Worm (Caenorhabditis elegans) whole organism, L1 larva: Measurements from ENCODE around the gene nkat-3.

Experiments
- ama-1 ChIP-seq: fragments of 150-350 bp; optimal IDR thresholded peaks from 2 replicates; lab custom pipeline; 2014
- lin-35 ChIP-seq, 2 experiments: fragments of 150-350 bp; optimal IDR thresholded peaks; 2 replicates each; lab custom pipeline; 2014; ENCODE audit warnings: missing biosample characterization in 2 of 2, missing genetic modification characterization in 2 of 2, missing genetic modification reagents in 2 of 2
- lsy-2 ChIP-seq, 2 experiments: fragments of 150-350 bp; optimal IDR thresholded peaks; 2 replicates each; lab custom pipeline; 2014; ENCODE audit warnings: missing biosample characterization in 2 of 2, missing genetic modification characterization in 2 of 2
- nhr-28 ChIP-seq: fragments of 150-350 bp; optimal IDR thresholded peaks from 2 replicates; lab custom pipeline; 2014; ENCODE audit warnings: missing biosample characterization, missing genetic modification characterization
- nhr-71 ChIP-seq: sonication (generic microtip); optimal IDR thresholded peaks from 2 replicates; lab custom pipeline; 2016; ENCODE audit warnings: mild to moderate bottlenecking, missing genetic modification characterization, moderate library complexity, missing compliant biosample characterization
- snpc-4 ChIP-seq: fragments of 150-350 bp; optimal IDR thresholded peaks from 2 replicates; lab custom pipeline; 2014; ENCODE audit warnings: missing biosample characterization, missing genetic modification characterization
- ztf-11 ChIP-seq, 2 experiments: sonication (generic microtip); optimal IDR thresholded peaks; 2 replicates each; lab custom pipeline; 2016 to 2017; ENCODE audit warnings: missing genetic modification characterization in 2 of 2, missing biosample characterization in 1 of 2, missing compliant biosample characterization in 1 of 2

ce11 chrX:15392672-15393071, 48.9 kb upstream of the nkat-3 start:
- no peak for TF ChIP-seq nhr-71 (tag; lab: Kevin White, UChicago)
- TF ChIP-seq ztf-11 (tag; optimal IDR thresholded peaks at IDR 0.05; lab: Kevin White, UChicago): no peak
- no peak for TF ChIP-seq lin-35 (GFP tag; optimal IDR thresholded peaks at IDR 0.05; lab: Kevin White, UChicago)
- TF ChIP-seq lsy-2 (tag; optimal IDR thresholded peaks at IDR 0.05; lab: Kevin White, UChicago): no peak
- no peak for TF ChIP-seq ama-1
- TF ChIP-seq nhr-28 (tag; lab: Kevin White, UChicago): no peak
- peak; percentile 87 for TF ChIP-seq snpc-4 (tag; lab: Kevin White, UChicago)
